Fruit fly (Drosophila melanogaster) whole organism: ENCODE results near the gene CG12947.

Source experiments
- CG8478 ChIP-seq: fragments of >200 bp; optimal IDR thresholded peaks from 2 replicates; lab custom pipeline; 2018; ENCODE audit warnings: inconsistent platforms
- Dll ChIP-seq: fragments of >200 bp; optimal IDR thresholded peaks from 2 replicates; lab custom pipeline; 2017
- EcR ChIP-seq, 2 experiments: fragments of >200 bp; optimal IDR thresholded peaks; 2 replicates each; lab custom pipeline; 2017; ENCODE audit warnings: missing biosample characterization in 2 of 2, missing genetic modification characterization in 2 of 2, missing genetic modification reagents in 2 of 2
- pan ChIP-seq: fragments of >200 bp; optimal IDR thresholded peaks from 2 replicates; lab custom pipeline; 2017
- psq ChIP-seq: fragments of >200 bp; optimal IDR thresholded peaks from 2 replicates; lab custom pipeline; 2017
- usp ChIP-seq: fragments of >200 bp; optimal IDR thresholded peaks from 2 replicates; lab custom pipeline; 2017; ENCODE audit warnings: missing biosample characterization, missing genetic modification characterization, mixed read lengths

CG12947 gene

dm6 chr3R:9747900-9748663 lies 31.8 kb upstream of the CG12947 start:
- TF ChIP-seq EcR (GFP tag; optimal IDR thresholded peaks at IDR 0.05; lab: Kevin White, UChicago) (no peak), Dll (lab: Kevin White, UChicago) (no peak), usp (GFP tag; lab: Kevin White, UChicago) (no peak), psq (lab: Kevin White, UChicago) (no peak), pan (lab: Kevin White, UChicago) (no peak), CG8478 (lab: Kevin White, UChicago) (no peak)

- TF ChIP-seq Dll (lab: Kevin White, UChicago): no peak
- no peak for TF ChIP-seq CG8478 (lab: Kevin White, UChicago)
These were observed 25.4 kb upstream of the CG12947 start, which contains the start of gene Tti1 for dm6 chr3R:9754487-9754886. Gene Tti1, minus strand, starts transcription at chr3R:9754686.

dm6 chr3R:9756187-9756586 lies 23.7 kb upstream of the CG12947 start, which contains the start of the genes Alg12 and Rpt3R:
Gene Alg12, plus strand, starts transcription at chr3R:9756491.
Gene Rpt3R, minus strand, starts transcription at chr3R:9756510.
- TF ChIP-seq psq (lab: Kevin White, UChicago) (no peak), CG8478 (lab: Kevin White, UChicago) (no peak), pan (lab: Kevin White, UChicago) (no peak), EcR (GFP tag; optimal IDR thresholded peaks at IDR 0.05; lab: Kevin White, UChicago) (no peak), Dll (lab: Kevin White, UChicago) (no peak), usp (GFP tag; lab: Kevin White, UChicago) (no peak)

dm6 chr3R:9759360-9760191 lies 20.3 kb upstream of the CG12947 start, which contains the start of gene Mpi:
Gene Mpi, plus strand, starts transcription at chr3R:9759622.
- TF ChIP-seq psq (lab: Kevin White, UChicago) (no peak), pan (lab: Kevin White, UChicago) (no peak), usp (GFP tag; lab: Kevin White, UChicago) (no peak), CG8478 (lab: Kevin White, UChicago) (no peak), EcR (GFP tag; optimal IDR thresholded peaks at IDR 0.05; lab: Kevin White, UChicago) (no peak), Dll (lab: Kevin White, UChicago) (no peak)

- TF ChIP-seq psq (lab: Kevin White, UChicago): no peak
- TF ChIP-seq pan (lab: Kevin White, UChicago): no peak
- TF ChIP-seq Dll (lab: Kevin White, UChicago): no peak
- no peak for TF ChIP-seq usp (GFP tag; lab: Kevin White, UChicago)
- no peak for TF ChIP-seq CG8478 (lab: Kevin White, UChicago)
- TF ChIP-seq EcR (GFP tag; optimal IDR thresholded peaks at IDR 0.05; lab: Kevin White, UChicago): no peak
These were observed 16.6 kb upstream of the CG12947 start, which contains the start of the genes Snap24 and CG8478 for dm6 chr3R:9762955-9763931. Gene Snap24, minus strand, starts transcription at chr3R:9763150. Gene CG8478, plus strand, starts transcription at chr3R:9763650.

- TF ChIP-seq CG8478 (lab: Kevin White, UChicago): no peak
- no peak for TF ChIP-seq EcR (GFP tag; optimal IDR thresholded peaks at IDR 0.05; lab: Kevin White, UChicago)
- no peak for TF ChIP-seq usp (GFP tag; lab: Kevin White, UChicago)
- no peak for TF ChIP-seq Dll (lab: Kevin White, UChicago)
- no peak for TF ChIP-seq pan (lab: Kevin White, UChicago)
- no peak for TF ChIP-seq psq (lab: Kevin White, UChicago)
These were observed 12.0 kb upstream of the CG12947 start, which contains the start of gene Naa80 for dm6 chr3R:9767620-9768592. Gene Naa80, plus strand, starts transcription at chr3R:9767834.

- TF ChIP-seq Dll (lab: Kevin White, UChicago) (no peak), EcR (GFP tag; optimal IDR thresholded peaks at IDR 0.05; lab: Kevin White, UChicago) (no peak), pan (lab: Kevin White, UChicago) (no peak), usp (GFP tag; lab: Kevin White, UChicago) (no peak), CG8478 (lab: Kevin White, UChicago) (no peak), psq (lab: Kevin White, UChicago) (no peak)
These were observed 11.0 kb upstream of the CG12947 start, which contains the start of gene MED6 for dm6 chr3R:9768884-9769283. Gene MED6, minus strand, starts transcription at chr3R:9768984.

dm6 chr3R:9770127-9770526 lies 9.7 kb upstream of the CG12947 start:
- TF ChIP-seq psq (lab: Kevin White, UChicago) (no peak), EcR (GFP tag; optimal IDR thresholded peaks at IDR 0.05; lab: Kevin White, UChicago) (no peak), Dll (lab: Kevin White, UChicago) (no peak), pan (lab: Kevin White, UChicago) (no peak), CG8478 (lab: Kevin White, UChicago) (no peak), usp (GFP tag; lab: Kevin White, UChicago) (no peak)

dm6 chr3R:9771519-9771972 lies 8.3 kb upstream of the CG12947 start, which contains the start of gene CG9471:
Gene CG9471, minus strand, starts transcription at chr3R:9771542.
- TF ChIP-seq pan (lab: Kevin White, UChicago): no peak
